Worm (Caenorhabditis elegans): ENCODE measurements around the gene T12D8.9.
A peak's percentile ranks its signal among the peaks of the same experiment; 100 is the strongest.

T12D8.9 gene

ce11 chrIII:13630708-13631107 is 13.8 kb downstream of the T12D8.9 start, which contains the start of gene arrd-17:
TSS of gene arrd-17 (minus strand) at chrIII:13630808.
- no peak for TF ChIP-seq nhr-76 (tag; optimal IDR thresholded peaks at IDR 0.05)
- no peak for TF ChIP-seq mab-5 (tag; optimal IDR thresholded peaks at IDR 0.05)
- TF ChIP-seq ham-2 (GFP tag; optimal IDR thresholded peaks at IDR 0.05): no peak
- TF ChIP-seq snpc-4 (tag; optimal IDR thresholded peaks at IDR 0.05): no peak
- TF ChIP-seq zip-8 (tag; optimal IDR thresholded peaks at IDR 0.05): no peak
- no peak for TF ChIP-seq unc-39 (tag; optimal IDR thresholded peaks at IDR 0.05)
- no peak for TF ChIP-seq elt-3 (tag; optimal IDR thresholded peaks at IDR 0.05)
- no peak for TF ChIP-seq elt-1 (tag; optimal IDR thresholded peaks at IDR 0.05; ENCODE audit: borderline replicate concordance, insufficient read depth)
- TF ChIP-seq sptf-1 (tag; optimal IDR thresholded peaks at IDR 0.05): no peak
- no peak for TF ChIP-seq sem-2 (GFP tag; optimal IDR thresholded peaks at IDR 0.05)
- TF ChIP-seq mls-2 (tag; optimal IDR thresholded peaks at IDR 0.05): no peak
- TF ChIP-seq lin-32 (GFP tag; optimal IDR thresholded peaks at IDR 0.05): no peak
- TF ChIP-seq unc-62 (GFP tag; optimal IDR thresholded peaks at IDR 0.05): no peak
- no peak for TF ChIP-seq pha-4 (tag; optimal IDR thresholded peaks at IDR 0.05)
- no peak for TF ChIP-seq ceh-83 (GFP tag; optimal IDR thresholded peaks at IDR 0.05)
- TF ChIP-seq ceh-39 (tag; optimal IDR thresholded peaks at IDR 0.05): no peak

DNA sequence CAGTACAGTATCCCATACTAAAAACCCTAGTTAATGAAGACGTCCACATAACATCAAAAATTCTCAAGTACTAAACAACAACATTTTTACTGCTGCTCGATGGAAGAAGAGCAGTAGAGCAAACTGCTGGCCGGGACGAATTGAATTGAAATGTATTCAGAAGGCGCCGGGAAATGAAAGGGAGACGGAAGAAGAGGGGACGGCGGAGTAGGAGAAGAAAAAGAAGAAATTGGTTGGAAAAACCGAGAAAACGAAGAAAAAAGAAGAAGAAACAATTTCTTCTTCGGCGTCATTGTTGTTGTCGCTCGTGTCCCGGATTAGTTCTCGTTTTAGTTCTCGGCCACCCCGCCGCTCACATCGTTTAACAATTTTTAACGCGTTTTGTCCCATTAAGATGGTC is 16.9 kb downstream of the T12D8.9 start:
- TF ChIP-seq flh-1 (GFP tag; optimal IDR thresholded peaks at IDR 0.05) (no peak), zip-8 (tag; optimal IDR thresholded peaks at IDR 0.05) (no peak), unc-39 (tag; optimal IDR thresholded peaks at IDR 0.05) (no peak), ces-1 (GFP tag; optimal IDR thresholded peaks at IDR 0.05) (peak; percentile 38)

DNA sequence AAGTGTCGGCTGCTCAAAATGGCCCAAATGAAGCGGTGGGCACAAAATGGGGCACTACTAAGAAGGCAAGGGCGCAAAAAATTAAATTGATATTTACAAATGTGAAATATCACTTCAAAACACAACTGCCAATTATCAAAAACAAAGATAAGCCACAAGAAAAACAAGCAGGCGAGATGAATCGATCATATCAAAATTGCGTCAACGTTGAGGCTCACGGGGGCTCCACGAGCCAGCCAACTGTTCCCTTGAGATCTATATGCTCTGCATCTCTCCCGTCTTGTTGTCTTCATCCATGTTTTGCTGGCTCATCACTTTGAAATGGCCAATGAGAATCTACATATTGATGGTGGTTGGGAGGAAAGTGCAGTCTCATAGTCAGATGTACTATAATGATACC is 18.3 kb downstream of the T12D8.9 start:
- TF ChIP-seq hlh-1 (tag; optimal IDR thresholded peaks at IDR 0.05) (peak; percentile 71), drap-1 (GFP tag; optimal IDR thresholded peaks at IDR 0.05) (no peak), ham-2 (GFP tag; optimal IDR thresholded peaks at IDR 0.05) (no peak), unc-62 (GFP tag; optimal IDR thresholded peaks at IDR 0.05) (peak; percentile 23)

- peak; percentile 53 for TF ChIP-seq unc-120 (tag; optimal IDR thresholded peaks at IDR 0.05; ENCODE audit: poor library complexity, severe bottlenecking)
- TF ChIP-seq unc-62 (GFP tag; optimal IDR thresholded peaks at IDR 0.05): peak; percentile 85
- TF ChIP-seq drap-1 (GFP tag; optimal IDR thresholded peaks at IDR 0.05): no peak
- no peak for TF ChIP-seq ceh-39 (tag; optimal IDR thresholded peaks at IDR 0.05)
- TF ChIP-seq ceh-43 (GFP tag; optimal IDR thresholded peaks at IDR 0.05): no peak
- TF ChIP-seq blmp-1 (tag; optimal IDR thresholded peaks at IDR 0.05): no peak
- TF ChIP-seq hlh-1 (tag; optimal IDR thresholded peaks at IDR 0.05): peak; percentile 34
- peak; percentile 74 for TF ChIP-seq ces-1 (GFP tag; optimal IDR thresholded peaks at IDR 0.05)
Observed at ce11 chrIII:13635730-13636360, 18.9 kb downstream of the T12D8.9 start.

ce11 chrIII:13637681-13638080 is 20.8 kb downstream of the T12D8.9 start:
- TF ChIP-seq elt-1 (tag; optimal IDR thresholded peaks at IDR 0.05; ENCODE audit: borderline replicate concordance, insufficient read depth): no peak
- no peak for TF ChIP-seq mep-1 (tag; optimal IDR thresholded peaks at IDR 0.05)
- peak; percentile 91 for TF ChIP-seq ces-1 (GFP tag; optimal IDR thresholded peaks at IDR 0.05)

DNA sequence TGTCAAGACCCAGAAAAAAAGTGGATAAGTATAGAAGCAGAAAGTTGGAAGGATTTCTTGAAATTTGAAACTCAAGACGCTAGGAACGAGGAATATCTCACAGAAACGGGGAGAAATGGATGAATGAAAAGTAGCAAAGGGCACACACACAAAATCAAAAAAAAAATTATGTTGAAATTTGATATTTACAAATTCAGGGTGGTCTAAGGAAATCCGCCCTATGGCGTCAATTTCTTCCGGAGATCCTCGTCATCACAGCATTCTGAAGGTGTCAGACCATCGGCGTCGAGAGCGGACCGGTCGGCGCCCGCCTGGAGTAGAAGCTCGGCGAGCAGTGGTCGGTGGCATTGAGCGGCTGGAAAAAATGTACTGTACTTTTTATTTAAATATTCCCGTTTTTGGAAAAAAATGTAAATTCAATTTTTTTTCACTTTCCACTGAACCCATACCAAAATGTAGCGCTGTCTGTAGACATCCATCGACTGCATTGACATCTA is 23.1 kb downstream of the T12D8.9 start:
- TF ChIP-seq ceh-39 (tag; optimal IDR thresholded peaks at IDR 0.05): no peak
- TF ChIP-seq lin-13 (tag; optimal IDR thresholded peaks at IDR 0.05): no peak
- TF ChIP-seq snpc-4 (tag; optimal IDR thresholded peaks at IDR 0.05): no peak
- no peak for TF ChIP-seq mls-2 (tag; optimal IDR thresholded peaks at IDR 0.05)
- no peak for TF ChIP-seq nhr-12 (tag; optimal IDR thresholded peaks at IDR 0.05)
- no peak for TF ChIP-seq elt-1 (tag; optimal IDR thresholded peaks at IDR 0.05; ENCODE audit: borderline replicate concordance, insufficient read depth)
- TF ChIP-seq drap-1 (GFP tag; optimal IDR thresholded peaks at IDR 0.05): no peak
- TF ChIP-seq ztf-11 (tag; optimal IDR thresholded peaks at IDR 0.05): no peak
- no peak for TF ChIP-seq lsy-2 (tag; optimal IDR thresholded peaks at IDR 0.05)
- TF ChIP-seq nhr-2 (tag; optimal IDR thresholded peaks at IDR 0.05): no peak
- TF ChIP-seq unc-39 (tag; optimal IDR thresholded peaks at IDR 0.05): no peak
- TF ChIP-seq ceh-83 (GFP tag; optimal IDR thresholded peaks at IDR 0.05): no peak
- TF ChIP-seq sem-2 (GFP tag; optimal IDR thresholded peaks at IDR 0.05): no peak
- TF ChIP-seq bed-3 (GFP tag; optimal IDR thresholded peaks at IDR 0.05): no peak
- no peak for TF ChIP-seq nhr-28 (tag; optimal IDR thresholded peaks at IDR 0.05)
- no peak for TF ChIP-seq mep-1 (tag; optimal IDR thresholded peaks at IDR 0.05)
- no peak for TF ChIP-seq hlh-1 (tag; optimal IDR thresholded peaks at IDR 0.05)
- no peak for TF ChIP-seq ceh-43 (GFP tag; optimal IDR thresholded peaks at IDR 0.05)
- TF ChIP-seq ces-1 (GFP tag; optimal IDR thresholded peaks at IDR 0.05): no peak
- TF ChIP-seq M03D4.4 (tag; optimal IDR thresholded peaks at IDR 0.05): no peak

Data from whole organism, mixed stage, embryonic.